Worm (Caenorhabditis elegans) whole organism, late embryonic: ENCODE data around the gene W01B6.4.

ENCODE experiments used
- C08G9.2 ChIP-seq: sonication (generic microtip); optimal IDR thresholded peaks from 2 replicates; lab custom pipeline; 2016; ENCODE audit warnings: mild to moderate bottlenecking, missing genetic modification characterization, moderate library complexity, missing compliant biosample characterization
- K02D7.2 ChIP-seq: sonication (generic microtip); optimal IDR thresholded peaks from 2 replicates; lab custom pipeline; 2017; ENCODE audit warnings: mild to moderate bottlenecking, missing genetic modification characterization, missing compliant biosample characterization
- K09A11.1 ChIP-seq: sonication (generic microtip); optimal IDR thresholded peaks from 2 replicates; lab custom pipeline; 2017; ENCODE audit warnings: antibody characterized with exemption, mild to moderate bottlenecking, missing genetic modification characterization, missing compliant biosample characterization; ENCODE audit not compliant: insufficient read depth
- Y22D7AL.16 ChIP-seq: sonication (generic microtip); optimal IDR thresholded peaks from 2 replicates; lab custom pipeline; 2016; ENCODE audit warnings: missing genetic modification characterization, missing compliant biosample characterization
- ahr-1 ChIP-seq: sonication (generic microtip); optimal IDR thresholded peaks from 2 replicates; lab custom pipeline; 2016; ENCODE audit warnings: missing genetic modification characterization, missing compliant biosample characterization
- ceh-18 ChIP-seq: sonication (generic microtip); optimal IDR thresholded peaks from 2 replicates; lab custom pipeline; 2016; ENCODE audit warnings: missing genetic modification characterization, missing compliant biosample characterization
- ceh-19 ChIP-seq: fragments of 200-800 bp; sonication (Bioruptor generic); optimal IDR thresholded peaks from 2 replicates; lab custom pipeline; 2018; ENCODE audit warnings: mild to moderate bottlenecking, missing genetic modification characterization, missing compliant biosample characterization
- ceh-22 ChIP-seq: sonication (generic microtip); optimal IDR thresholded peaks from 2 replicates; lab custom pipeline; 2017; ENCODE audit warnings: missing biosample characterization, missing genetic modification characterization
- ceh-24 ChIP-seq: sonication (generic microtip); optimal IDR thresholded peaks from 2 replicates; lab custom pipeline; 2016; ENCODE audit warnings: mild to moderate bottlenecking, missing genetic modification characterization, missing compliant biosample characterization
- ceh-30 ChIP-seq: fragments of 150-350 bp; optimal IDR thresholded peaks from 2 replicates; lab custom pipeline; 2014; ENCODE audit warnings: missing biosample characterization, missing genetic modification characterization
- ceh-45 ChIP-seq: fragments of 200-800 bp; sonication (Bioruptor generic); IDR thresholded peaks from 2 replicates; pipeline ENCODE4 v1.3.6; 2022; ENCODE audit warnings: missing genetic modification reagents, missing genetic modification characterization, missing compliant biosample characterization
- ceh-48 ChIP-seq: sonication (generic microtip); optimal IDR thresholded peaks from 2 replicates; lab custom pipeline; 2016; ENCODE audit warnings: missing genetic modification characterization, inconsistent platforms, missing compliant biosample characterization
- ceh-6 ChIP-seq: fragments of 200-800 bp; sonication (Bioruptor generic); optimal IDR thresholded peaks from 2 replicates; lab custom pipeline; 2018; ENCODE audit warnings: mild to moderate bottlenecking, missing genetic modification characterization, missing compliant biosample characterization
- ceh-9 ChIP-seq: sonication (generic microtip); optimal IDR thresholded peaks from 2 replicates; lab custom pipeline; 2016; ENCODE audit warnings: mild to moderate bottlenecking, missing genetic modification characterization, inconsistent platforms, missing compliant biosample characterization
- dmd-4 ChIP-seq: sonication (generic microtip); optimal IDR thresholded peaks from 2 replicates; lab custom pipeline; 2016; ENCODE audit warnings: borderline replicate concordance, missing genetic modification characterization, missing compliant biosample characterization
- dve-1 ChIP-seq: sonication (generic microtip); optimal IDR thresholded peaks from 2 replicates; lab custom pipeline; 2017; ENCODE audit warnings: antibody characterized with exemption, mild to moderate bottlenecking, missing genetic modification characterization, missing compliant biosample characterization
- elt-2 ChIP-seq: sonication (generic microtip); optimal IDR thresholded peaks from 2 replicates; lab custom pipeline; 2016; ENCODE audit warnings: missing genetic modification reagents, missing genetic modification characterization, missing compliant biosample characterization
- fkh-10 ChIP-seq: fragments of 150-350 bp; optimal IDR thresholded peaks from 2 replicates; lab custom pipeline; 2014; ENCODE audit warnings: missing biosample characterization, missing genetic modification reagents, missing genetic modification characterization
- hlh-30 ChIP-seq: sonication (generic microtip); optimal IDR thresholded peaks from 2 replicates; lab custom pipeline; 2017; ENCODE audit warnings: antibody characterized with exemption, missing genetic modification characterization, missing compliant biosample characterization; ENCODE audit not compliant: insufficient read depth
- hlh-6 ChIP-seq: sonication (generic microtip); optimal IDR thresholded peaks from 2 replicates; lab custom pipeline; 2016; ENCODE audit warnings: missing genotype, missing genetic modification characterization, missing compliant biosample characterization
- lin-11 ChIP-seq: fragments of 200-800 bp; sonication (Bioruptor generic); optimal IDR thresholded peaks from 2 replicates; lab custom pipeline; 2018; ENCODE audit warnings: mild to moderate bottlenecking, missing genetic modification characterization, missing compliant biosample characterization
- madf-2 ChIP-seq: sonication (generic microtip); optimal IDR thresholded peaks from 2 replicates; lab custom pipeline; 2017; ENCODE audit warnings: missing genetic modification characterization, missing compliant biosample characterization
- nhr-11 ChIP-seq: fragments of 150-350 bp; optimal IDR thresholded peaks from 2 replicates; lab custom pipeline; 2014; ENCODE audit warnings: missing biosample characterization, missing genetic modification characterization
- pag-3 ChIP-seq: sonication (generic microtip); optimal IDR thresholded peaks from 2 replicates; lab custom pipeline; 2016; ENCODE audit warnings: missing compliant biosample characterization, missing genetic modification characterization, borderline replicate concordance
- pha-2 ChIP-seq: sonication (generic microtip); optimal IDR thresholded peaks from 2 replicates; lab custom pipeline; 2017; ENCODE audit warnings: mild to moderate bottlenecking, missing genetic modification characterization, missing compliant biosample characterization
- rnt-1 ChIP-seq: sonication (generic microtip); optimal IDR thresholded peaks from 2 replicates; lab custom pipeline; 2016; ENCODE audit warnings: missing genetic modification characterization, missing compliant biosample characterization
- tbx-2 ChIP-seq: sonication (generic microtip); optimal IDR thresholded peaks from 2 replicates; lab custom pipeline; 2016; ENCODE audit warnings: missing genetic modification characterization, missing compliant biosample characterization
- ttx-3 ChIP-seq: sonication (generic microtip); optimal IDR thresholded peaks from 2 replicates; lab custom pipeline; 2016; ENCODE audit warnings: missing genetic modification reagents, missing genetic modification characterization, missing compliant biosample characterization
- unc-3 ChIP-seq, 2 experiments: fragments of 200-800 bp in 1 of 2; sonication (Bioruptor generic) in 1 of 2; sonication (generic microtip) in 1 of 2; conservative IDR thresholded peaks in 1 of 2; optimal IDR thresholded peaks in 1 of 2; 2 replicates each; pipeline versions ENCODE4 v1.3.6 to Lab custom; 2016 to 2022; ENCODE audit warnings: missing compliant biosample characterization in 2 of 2, missing genetic modification characterization in 2 of 2, missing genetic modification reagents in 1 of 2
- zip-5 ChIP-seq: sonication (generic microtip); optimal IDR thresholded peaks from 2 replicates; lab custom pipeline; 2016; ENCODE audit warnings: missing genetic modification characterization, missing compliant biosample characterization
- ztf-16 ChIP-seq: sonication (generic microtip); optimal IDR thresholded peaks from 2 replicates; lab custom pipeline; 2017; ENCODE audit warnings: missing genetic modification characterization, missing compliant biosample characterization

W01B6.4 gene

DNA sequence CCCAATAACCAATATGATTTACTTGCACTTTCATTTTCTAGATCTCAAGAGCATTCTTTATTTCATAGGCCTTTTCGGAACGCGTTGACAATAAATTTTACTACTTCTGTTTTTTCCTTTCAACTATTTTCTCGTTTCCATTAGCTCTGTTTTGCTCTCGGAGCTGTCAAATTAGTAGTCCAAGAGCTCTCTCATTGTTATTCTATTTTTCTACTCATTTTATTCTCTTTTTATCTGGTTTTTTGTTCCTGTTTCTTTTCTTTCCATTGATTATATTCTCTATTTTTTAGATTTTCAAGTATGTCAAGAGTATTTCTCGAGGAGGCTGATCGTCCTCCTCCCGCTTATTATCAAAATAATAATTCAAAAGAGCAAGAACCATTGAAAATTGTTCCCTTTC lies 28.2 kb upstream of the W01B6.4 start, which contains the start of gene T04B2.3:
Gene T04B2.3, plus strand, starts transcription at position 301 of the 400 bp plus-strand sequence.
- TF ChIP-seq tbx-2 (tag; lab: Kevin White, UChicago), result no peak

DNA sequence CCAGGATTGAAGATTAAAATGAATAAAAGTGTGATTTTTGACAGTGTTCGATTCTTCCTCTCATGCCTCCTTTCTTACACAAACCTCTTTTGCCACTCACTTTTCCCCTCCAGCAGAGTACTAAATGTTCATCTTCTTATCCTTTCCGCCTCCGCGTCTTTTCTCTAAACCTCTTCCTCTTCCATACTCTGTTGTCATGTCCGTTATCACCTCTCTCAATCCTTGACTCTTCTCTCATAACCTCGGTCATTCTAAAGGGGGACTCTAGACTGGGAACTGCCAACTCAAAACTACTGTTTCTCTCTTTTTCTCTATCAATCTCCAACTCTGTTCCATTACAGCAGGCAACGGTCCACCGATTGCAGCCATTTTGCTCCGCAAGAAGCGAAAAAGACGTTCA lies 27.0 kb upstream of the W01B6.4 start:
- TF ChIP-seq lin-11 (tag; lab: Kevin White, UChicago) (no peak), ceh-6 (GFP tag; lab: Kevin White, UChicago) (no peak), rnt-1 (no peak), fkh-10 (GFP tag; lab: Kevin White, UChicago) (no peak), ahr-1 (tag; lab: Kevin White, UChicago) (no peak)

DNA sequence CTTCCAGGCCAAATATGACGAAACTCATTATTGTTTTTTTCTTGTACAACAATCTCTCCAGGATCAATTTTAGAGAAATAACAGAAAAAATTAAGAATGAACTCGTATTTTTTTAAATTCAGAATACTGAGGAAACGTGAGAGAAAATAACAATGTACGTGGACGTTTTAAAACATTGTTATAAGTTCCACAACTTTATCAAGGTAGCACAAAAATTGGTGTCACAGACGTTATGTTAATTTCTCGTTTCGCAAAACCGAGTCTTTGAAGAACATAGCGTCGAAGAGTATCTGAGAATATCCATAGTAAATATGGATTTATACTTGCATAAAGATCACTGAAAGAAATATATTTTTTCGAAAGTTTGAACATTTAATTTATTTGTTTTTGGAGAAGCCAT lies 24.2 kb upstream of the W01B6.4 start, which contains the start of gene T04B2.8:
Gene T04B2.8, minus strand, starts transcription at position 101 of the 400 bp plus-strand sequence.
- no peak for TF ChIP-seq K02D7.2 (tag; lab: Kevin White, UChicago)
- TF ChIP-seq, all 69 proteins: peak for 0

DNA sequence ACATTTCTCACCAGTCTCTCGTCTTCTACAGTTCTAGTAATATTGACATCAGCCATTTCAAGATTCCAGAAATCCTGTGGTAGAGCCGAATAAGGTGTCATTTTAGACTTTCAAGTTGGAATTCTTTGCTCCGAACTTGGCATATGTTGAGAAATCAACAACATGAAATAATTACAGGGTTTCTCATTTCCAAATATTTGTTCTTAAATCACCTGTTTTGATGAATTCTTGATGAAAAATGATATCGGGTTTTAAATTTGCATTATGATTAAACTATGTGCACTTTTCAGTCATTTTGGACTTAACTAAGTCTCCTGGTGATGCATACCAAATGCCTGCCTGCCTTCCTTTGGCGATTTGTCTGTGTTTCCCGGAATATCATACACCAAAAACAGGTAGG lies 21.7 kb upstream of the W01B6.4 start, which contains the start of gene srv-12:
Gene srv-12, minus strand, starts transcription at position 101 of the 400 bp plus-strand sequence.
- TF ChIP-seq ceh-30 (tag; lab: Kevin White, UChicago) (no peak), hlh-30 (no peak), pag-3 (tag; lab: Kevin White, UChicago) (no peak), zip-5 (tag; lab: Kevin White, UChicago) (no peak), K09A11.1 (tag; lab: Kevin White, UChicago) (no peak)

DNA sequence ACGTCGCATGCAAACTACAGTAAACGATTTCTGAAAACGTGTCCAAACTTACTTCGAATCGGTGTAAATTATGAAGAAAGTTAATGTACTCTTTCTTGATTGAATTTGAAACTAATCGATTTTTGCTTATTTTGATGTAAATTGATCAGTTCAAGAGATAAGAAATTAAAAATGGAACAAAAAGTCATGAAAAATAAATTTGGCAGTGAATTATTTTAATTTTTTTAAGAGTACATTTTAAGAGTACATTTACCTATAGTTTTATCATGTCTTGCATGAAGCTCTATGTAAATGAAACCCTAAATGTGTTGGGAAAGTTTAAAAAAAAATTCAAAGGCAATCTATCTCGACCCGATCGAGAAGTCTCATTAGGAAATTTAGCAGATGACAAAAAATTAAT lies 19.1 kb upstream of the W01B6.4 start, which contains the start of gene T04B2.7:
Gene T04B2.7, minus strand, starts transcription at position 101 of the 400 bp plus-strand sequence.
- TF ChIP-seq ceh-45 (GFP tag; lab: Robert Waterston, UW) (no peak), ceh-24 (no peak), ceh-18 (no peak), C08G9.2 (no peak), hlh-6 (tag; lab: Kevin White, UChicago) (no peak), ceh-22 (tag; lab: Kevin White, UChicago) (no peak), madf-2 (no peak), ttx-3 (tag; lab: Kevin White, UChicago) (no peak), Y22D7AL.16 (no peak), ahr-1 (tag; lab: Kevin White, UChicago) (no peak), ceh-19 (GFP tag; lab: Kevin White, UChicago) (no peak), zip-5 (tag; lab: Kevin White, UChicago) (no peak), dmd-4 (no peak), K02D7.2 (tag; lab: Kevin White, UChicago) (no peak)

DNA sequence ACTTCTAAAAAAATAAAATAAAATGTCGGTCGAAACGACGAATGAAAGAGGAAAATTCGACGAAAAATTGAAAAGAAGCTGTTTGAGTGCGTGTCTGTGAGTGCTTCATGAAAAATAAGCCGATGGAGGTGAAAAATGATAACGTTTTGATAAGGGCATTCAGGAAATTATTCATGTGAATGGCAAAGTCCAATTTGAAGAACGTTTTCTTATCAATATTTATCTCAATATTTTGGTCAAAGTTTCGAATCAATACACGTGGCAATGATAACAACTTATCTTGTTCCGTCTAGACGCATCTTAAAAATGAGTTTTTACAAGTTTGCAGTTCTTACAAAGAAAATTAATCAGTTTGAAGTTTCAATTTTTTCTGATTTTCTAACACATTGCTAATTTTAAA lies 16.1 kb upstream of the W01B6.4 start:
- TF ChIP-seq ceh-6 (GFP tag; lab: Kevin White, UChicago) (no peak), elt-2 (tag; lab: Kevin White, UChicago) (peak; percentile 91)

DNA sequence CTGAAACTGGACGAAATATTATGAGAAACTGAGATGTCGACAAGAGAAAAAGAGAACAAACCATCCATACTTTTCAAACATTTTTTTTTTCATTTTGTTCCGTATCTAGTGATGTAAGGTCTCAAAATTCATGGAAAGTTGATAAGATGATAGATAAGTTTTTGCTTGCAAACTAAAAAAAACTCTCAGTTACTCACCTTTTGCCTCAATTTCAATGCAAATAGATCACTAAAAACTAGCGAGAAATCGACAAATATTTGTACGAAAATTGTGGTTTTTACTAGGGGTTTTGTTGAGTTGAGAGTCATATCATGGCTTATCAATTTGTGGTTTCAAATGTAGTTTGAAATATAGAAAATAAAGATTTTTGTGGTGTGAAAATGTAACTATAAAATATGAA lies 14.5 kb upstream of the W01B6.4 start:
- no peak for TF ChIP-seq ceh-48
- TF ChIP-seq ttx-3 (tag; lab: Kevin White, UChicago), result no peak
- no peak for TF ChIP-seq ztf-16
- TF ChIP-seq nhr-11, result no peak
- no peak for TF ChIP-seq pha-2
- TF ChIP-seq dve-1 (tag; lab: Kevin White, UChicago), result no peak
- TF ChIP-seq tbx-2 (tag; lab: Kevin White, UChicago), result no peak
- no peak for TF ChIP-seq rnt-1
- no peak for TF ChIP-seq ceh-18
- TF ChIP-seq K09A11.1 (tag; lab: Kevin White, UChicago), result no peak
- TF ChIP-seq hlh-6 (tag; lab: Kevin White, UChicago), result no peak
- TF ChIP-seq ceh-9 (tag; lab: Kevin White, UChicago), result no peak
- TF ChIP-seq ahr-1 (tag; lab: Kevin White, UChicago), result no peak
- TF ChIP-seq unc-3 (GFP tag; conservative IDR thresholded peaks at IDR 0.05; lab: Robert Waterston, UW), result no peak
- no peak for TF ChIP-seq unc-3 (tag; optimal IDR thresholded peaks at IDR 0.05; lab: Kevin White, UChicago)
- no peak for TF ChIP-seq ceh-22 (tag; lab: Kevin White, UChicago)
